Worm (Caenorhabditis elegans) whole organism, L4 larva: ENCODE measurements around the gene max-2.

Experiments
- D1046.2 ChIP-seq: fragments of 200-800 bp; sonication (Bioruptor generic); IDR thresholded peaks from 2 replicates; pipeline ENCODE4 v1.3.6; 2022; ENCODE audit warnings: missing genetic modification characterization, missing compliant biosample characterization
- F10B5.3 ChIP-seq: sonication (generic microtip); optimal IDR thresholded peaks from 2 replicates; lab custom pipeline; 2016; ENCODE audit warnings: mild to moderate bottlenecking, missing genetic modification characterization, missing compliant biosample characterization
- F44E2.7 ChIP-seq: fragments of 200-800 bp; sonication (Bioruptor generic); IDR thresholded peaks from 2 replicates; pipeline ENCODE4 v2.1.2; 2022; ENCODE audit warnings: missing genetic modification characterization, missing compliant biosample characterization
- T20F7.1 ChIP-seq: fragments of 200-800 bp; sonication (Bioruptor generic); optimal IDR thresholded peaks from 2 replicates; lab custom pipeline; 2018; ENCODE audit warnings: mild to moderate bottlenecking, missing genetic modification characterization, missing compliant biosample characterization
- Y105C5A.15 ChIP-seq: fragments of 200-800 bp; sonication (Bioruptor generic); IDR thresholded peaks from 2 replicates; pipeline ENCODE4 v1.3.6; 2022; ENCODE audit warnings: missing genetic modification characterization, missing compliant biosample characterization
- ZK337.2 ChIP-seq: fragments of 200-800 bp; sonication (Bioruptor generic); IDR thresholded peaks from 2 replicates; pipeline ENCODE4 v1.3.6; 2022; ENCODE audit warnings: missing genetic modification reagents, missing genetic modification characterization, missing compliant biosample characterization
- aha-1 ChIP-seq: fragments of 150-350 bp; peaks from one replicate; lab custom pipeline; 2014; ENCODE audit warnings: missing biosample characterization, missing genetic modification characterization
- aly-2 ChIP-seq: sonication (generic microtip); optimal IDR thresholded peaks from 2 replicates; lab custom pipeline; 2018; ENCODE audit warnings: missing biosample characterization, missing genetic modification characterization
- ama-1 ChIP-seq: fragments of 150-350 bp; optimal IDR thresholded peaks from 2 replicates; lab custom pipeline; 2014; ENCODE audit warnings: inconsistent platforms, mixed read lengths
- arid-1 ChIP-seq: fragments of 200-800 bp; sonication (Bioruptor generic); conservative IDR thresholded peaks from 2 replicates; pipeline ENCODE4 v1.3.6; 2022; ENCODE audit warnings: missing genetic modification reagents, missing genetic modification characterization, missing compliant biosample characterization
- ceh-32 ChIP-seq: sonication (generic microtip); optimal IDR thresholded peaks from 2 replicates; lab custom pipeline; 2016; ENCODE audit warnings: mild to moderate bottlenecking, missing genetic modification characterization, missing compliant biosample characterization; ENCODE audit not compliant: poor library complexity
- ceh-62 ChIP-seq: sonication (generic microtip); optimal IDR thresholded peaks from 2 replicates; lab custom pipeline; 2017; ENCODE audit warnings: missing biosample characterization, missing genetic modification characterization
- cey-2 ChIP-seq: sonication (generic microtip); optimal IDR thresholded peaks from 3 replicates; lab custom pipeline; 2017; ENCODE audit warnings: missing genetic modification characterization, mild to moderate bottlenecking, missing compliant biosample characterization, antibody characterized with exemption, borderline replicate concordance; ENCODE audit not compliant: insufficient read depth
- daf-16 ChIP-seq, 3 experiments: sonication (generic microtip); optimal IDR thresholded peaks; 2 replicates each; lab custom pipeline; 2016 to 2017; ENCODE audit warnings: missing genetic modification characterization in 3 of 3, missing genetic modification reagents in 3 of 3, mild to moderate bottlenecking in 2 of 3, missing compliant biosample characterization in 2 of 3, missing biosample characterization in 1 of 3, moderate library complexity in 1 of 3
- daf-19 ChIP-seq: fragments of 200-800 bp; sonication (Bioruptor generic); conservative IDR thresholded peaks from 2 replicates; pipeline ENCODE4 v1.3.6; 2022; ENCODE audit warnings: missing genetic modification characterization, missing compliant biosample characterization
- dmd-6 ChIP-seq: fragments of 200-800 bp; sonication (Bioruptor generic); IDR thresholded peaks from 2 replicates; pipeline ENCODE4 v1.3.6; 2022; ENCODE audit warnings: missing genetic modification reagents, missing genetic modification characterization, missing compliant biosample characterization
- dmd-9 ChIP-seq: fragments of 200-800 bp; sonication (Bioruptor generic); IDR thresholded peaks from 2 replicates; pipeline ENCODE4 v1.3.6; 2022; ENCODE audit warnings: missing genetic modification reagents, missing genetic modification characterization, missing compliant biosample characterization
- fkh-10 ChIP-seq: fragments of 150-350 bp; optimal IDR thresholded peaks from 2 replicates; lab custom pipeline; 2014; ENCODE audit warnings: missing biosample characterization, missing genetic modification reagents, missing genetic modification characterization
- gei-8 ChIP-seq: fragments of 200-800 bp; sonication (Bioruptor generic); optimal IDR thresholded peaks from 2 replicates; lab custom pipeline; 2018; ENCODE audit warnings: mild to moderate bottlenecking, missing genetic modification characterization, missing compliant biosample characterization
- hmg-1.1 ChIP-seq: fragments of 200-800 bp; sonication (Bioruptor generic); IDR thresholded peaks from 2 replicates; pipeline ENCODE4 v1.3.6; 2022; ENCODE audit warnings: missing genetic modification reagents, missing genetic modification characterization, missing compliant biosample characterization
- lin-39 ChIP-seq: fragments of 150-350 bp; optimal IDR thresholded peaks from 2 replicates; lab custom pipeline; 2014; ENCODE audit warnings: missing biosample characterization, missing genetic modification reagents, missing genetic modification characterization
- madf-9 ChIP-seq: fragments of 200-800 bp; sonication (Bioruptor generic); conservative IDR thresholded peaks from 2 replicates; pipeline ENCODE4 v1.3.6; 2022; ENCODE audit warnings: missing genetic modification reagents, missing genetic modification characterization, missing compliant biosample characterization
- mxl-3 ChIP-seq: fragments of 200-800 bp; sonication (Bioruptor generic); optimal IDR thresholded peaks from 2 replicates; lab custom pipeline; 2018; ENCODE audit warnings: mild to moderate bottlenecking, missing genetic modification characterization, missing compliant biosample characterization
- nhr-10 ChIP-seq: fragments of 150-350 bp; optimal IDR thresholded peaks from 2 replicates; lab custom pipeline; 2014; ENCODE audit warnings: missing biosample characterization, missing genetic modification characterization
- nhr-102 ChIP-seq: sonication (generic microtip); optimal IDR thresholded peaks from 2 replicates; lab custom pipeline; 2016; ENCODE audit warnings: mild to moderate bottlenecking, missing genetic modification characterization, moderate library complexity, missing compliant biosample characterization
- nhr-28 ChIP-seq: fragments of 150-350 bp; optimal IDR thresholded peaks from 2 replicates; lab custom pipeline; 2014; ENCODE audit warnings: missing biosample characterization, missing genetic modification characterization
- nhr-48 ChIP-seq: sonication (generic microtip); optimal IDR thresholded peaks from 2 replicates; lab custom pipeline; 2016; ENCODE audit warnings: mild to moderate bottlenecking, missing genetic modification characterization, missing compliant biosample characterization
- nhr-77 ChIP-seq: fragments of 150-350 bp; optimal IDR thresholded peaks from 2 replicates; lab custom pipeline; 2014; ENCODE audit warnings: missing biosample characterization, missing genetic modification characterization
- pha-4 ChIP-seq, 2 experiments: fragments of 150-350 bp in 1 of 2; fragments of 200-800 bp in 1 of 2; sonication (Bioruptor generic) in 1 of 2; IDR thresholded peaks in 1 of 2; optimal IDR thresholded peaks in 1 of 2; 2 replicates each; pipeline versions ENCODE4 v1.3.6 to Lab custom; 2014 to 2022; ENCODE audit warnings: missing genetic modification characterization in 2 of 2, missing genetic modification reagents in 2 of 2, missing biosample characterization in 1 of 2, missing compliant biosample characterization in 1 of 2
- saeg-2 ChIP-seq: fragments of 200-800 bp; sonication (Bioruptor generic); IDR thresholded peaks from 2 replicates; pipeline ENCODE4 v1.3.6; 2022; ENCODE audit warnings: missing genetic modification reagents, missing genetic modification characterization, missing compliant biosample characterization
- set-16 ChIP-seq: fragments of 200-800 bp; sonication (Bioruptor generic); IDR thresholded peaks from 2 replicates; pipeline ENCODE4 v1.3.6; 2022; ENCODE audit warnings: missing genetic modification reagents, missing genetic modification characterization, missing compliant biosample characterization
- tag-97 ChIP-seq: fragments of 200-800 bp; sonication (Bioruptor generic); IDR thresholded peaks from 2 replicates; pipeline ENCODE4 v1.3.6; 2022; ENCODE audit warnings: missing genetic modification characterization, missing compliant biosample characterization
- zip-11 ChIP-seq: fragments of 200-800 bp; sonication (Bioruptor generic); IDR thresholded peaks from 2 replicates; pipeline ENCODE4 v1.3.6; 2022; ENCODE audit warnings: missing genetic modification characterization, missing compliant biosample characterization
- ztf-7 ChIP-seq: fragments of 150-350 bp; optimal IDR thresholded peaks from 2 replicates; lab custom pipeline; 2014; ENCODE audit warnings: missing biosample characterization, missing genetic modification characterization

Gene max-2

ce11 chrII:12994009-12994788 is 31.4 kb downstream of the max-2 start (continued):
- no peak for TF ChIP-seq ceh-62 (tag; lab: Kevin White, UChicago)
- peak; percentile 30; the same call in 1 of the 2 replicates for TF ChIP-seq hmg-1.1
- no peak for TF ChIP-seq Y105C5A.15
- no peak for TF ChIP-seq gei-8 (GFP tag; lab: Kevin White, UChicago)
- peak in 1 of 2 experiments; percentile 15 for TF ChIP-seq daf-16 (GFP tag; optimal IDR thresholded peaks at IDR 0.05; lab: Kevin White, UChicago)
- TF ChIP-seq daf-16 (tag; optimal IDR thresholded peaks at IDR 0.05; lab: Kevin White, UChicago), result peak; percentile 34
- TF ChIP-seq ztf-7, result no peak
- no peak for TF ChIP-seq lin-39

ce11 chrII:12992980-12993379 is 32.7 kb downstream of the max-2 start:
- TF ChIP-seq arid-1 (GFP tag; lab: Robert Waterston, UW) (no peak), pha-4 (GFP tag; IDR thresholded peaks at IDR 0.05; lab: Robert Waterston, UW) (no peak), pha-4 (tag; optimal IDR thresholded peaks at IDR 0.05; lab: Kevin White, UChicago) (no peak), zip-11 (GFP tag; lab: Robert Waterston, UW) (no peak), dmd-9 (GFP tag; lab: Robert Waterston, UW) (no peak), nhr-77 (no peak), mxl-3 (GFP tag; lab: Kevin White, UChicago) (no peak), nhr-102 (tag; lab: Kevin White, UChicago) (no peak), tag-97 (GFP tag; lab: Robert Waterston, UW) (no peak), dmd-6 (no peak), ZK337.2 (no peak), aly-2 (tag; lab: Kevin White, UChicago) (no peak), T20F7.1 (GFP tag; lab: Kevin White, UChicago) (no peak), D1046.2 (GFP tag; lab: Robert Waterston, UW) (no peak), aha-1 (tag; lab: Kevin White, UChicago) (no peak), nhr-48 (no peak), ceh-32 (tag; lab: Kevin White, UChicago) (no peak), hmg-1.1 (no peak)

ce11 chrII:12992193-12992592 is 33.5 kb downstream of the max-2 start:
- peak; percentile 94 for TF ChIP-seq set-16 (GFP tag; lab: Robert Waterston, UW)
- no peak for TF ChIP-seq F44E2.7 (GFP tag; lab: Robert Waterston, UW)

ce11 chrII:12991594-12991993 is 34.0 kb downstream of the max-2 start:
- no peak for TF ChIP-seq nhr-28 (tag; lab: Kevin White, UChicago)
- no peak for TF ChIP-seq F10B5.3
- no peak for TF ChIP-seq ama-1 (lab: Kevin White, UChicago)
- no peak for TF ChIP-seq D1046.2 (GFP tag; lab: Robert Waterston, UW)
- no peak for TF ChIP-seq cey-2 (tag; lab: Kevin White, UChicago)
- TF ChIP-seq daf-19 (GFP tag; lab: Robert Waterston, UW), result no peak
- TF ChIP-seq fkh-10 (GFP tag; lab: Kevin White, UChicago), result no peak
- no peak for TF ChIP-seq saeg-2
- no peak for TF ChIP-seq zip-11 (GFP tag; lab: Robert Waterston, UW)
- TF ChIP-seq madf-9 (GFP tag; lab: Robert Waterston, UW), result no peak
- no peak for TF ChIP-seq nhr-10 (tag; lab: Kevin White, UChicago)
- no peak for TF ChIP-seq nhr-77
